Worm (Caenorhabditis elegans): Measurements from ENCODE around the gene Y67D8B.2.

Y67D8B.2 gene

ce11 chrIV:3227549-3228139 lies 36.3 kb upstream of the Y67D8B.2 start (continued):
- TF ChIP-seq dmd-4 (tag; optimal IDR thresholded peaks at IDR 0.05; ENCODE audit: borderline replicate concordance) (peak; percentile 72), K02D7.2 (tag; optimal IDR thresholded peaks at IDR 0.05) (no peak), ceh-48 (tag; optimal IDR thresholded peaks at IDR 0.05) (no peak), sdc-2 (tag; optimal IDR thresholded peaks at IDR 0.05) (peak; percentile 43)

ce11 chrIV:3222140-3222539 lies 30.8 kb upstream of the Y67D8B.2 start, which contains the start of gene Y67D8A.2:
TSS of gene Y67D8A.2 (plus strand) at chrIV:3222440.
- TF ChIP-seq ceh-45 (GFP tag; IDR thresholded peaks at IDR 0.05): no peak

- TF ChIP-seq zip-5 (tag; optimal IDR thresholded peaks at IDR 0.05): no peak
- no peak for TF ChIP-seq T23F11.4 (GFP tag; optimal IDR thresholded peaks at IDR 0.05)
- TF ChIP-seq lim-6 (tag; optimal IDR thresholded peaks at IDR 0.05): no peak
- TF ChIP-seq elt-4 (tag; optimal IDR thresholded peaks at IDR 0.05): no peak
- no peak for TF ChIP-seq unc-3 (GFP tag; conservative IDR thresholded peaks at IDR 0.05)
- no peak for TF ChIP-seq unc-3 (tag; optimal IDR thresholded peaks at IDR 0.05)
- peak; percentile 8 for TF ChIP-seq elt-2 (tag; optimal IDR thresholded peaks at IDR 0.05)
- no peak for TF ChIP-seq sdc-2 (tag; optimal IDR thresholded peaks at IDR 0.05)
- no peak for TF ChIP-seq ceh-2 (tag; optimal IDR thresholded peaks at IDR 0.05)
- no peak for TF ChIP-seq odd-2 (tag; optimal IDR thresholded peaks at IDR 0.05)
These were observed 29.8 kb upstream of the Y67D8B.2 start for ce11 chrIV:3221158-3221557.

- no peak for TF ChIP-seq ceh-9 (tag; optimal IDR thresholded peaks at IDR 0.05)
- TF ChIP-seq pqm-1 (tag; optimal IDR thresholded peaks at IDR 0.05): no peak
- peak; percentile 26 for TF ChIP-seq rnt-1 (tag; optimal IDR thresholded peaks at IDR 0.05)
- peak; percentile 3 for TF ChIP-seq ttx-3 (tag; optimal IDR thresholded peaks at IDR 0.05)
- peak; percentile 23 for TF ChIP-seq elt-2 (tag; optimal IDR thresholded peaks at IDR 0.05)
- no peak for TF ChIP-seq sox-2 (GFP tag; IDR thresholded peaks at IDR 0.05)
- peak; percentile 44 for TF ChIP-seq nfya-1 (tag; optimal IDR thresholded peaks at IDR 0.05)
- no peak for TF ChIP-seq odd-2 (tag; optimal IDR thresholded peaks at IDR 0.05)
- TF ChIP-seq ceh-31 (tag; optimal IDR thresholded peaks at IDR 0.05): peak; percentile 34
- TF ChIP-seq che-1 (tag; optimal IDR thresholded peaks at IDR 0.05): no peak
- TF ChIP-seq hlh-30 (tag; optimal IDR thresholded peaks at IDR 0.05; ENCODE audit: insufficient read depth): peak; percentile 71
These were observed 22.1 kb upstream of the Y67D8B.2 start, which contains the start of gene slmp-1 for ce11 chrIV:3213426-3213825. TSS of gene slmp-1 (plus strand) at chrIV:3213760.

- TF ChIP-seq ztf-16 (tag; optimal IDR thresholded peaks at IDR 0.05) (no peak), zip-5 (tag; optimal IDR thresholded peaks at IDR 0.05) (no peak), fax-1 (tag; optimal IDR thresholded peaks at IDR 0.05) (no peak), ceh-24 (tag; optimal IDR thresholded peaks at IDR 0.05) (no peak), T23F11.4 (GFP tag; optimal IDR thresholded peaks at IDR 0.05) (no peak), C38D4.7 (GFP tag; optimal IDR thresholded peaks at IDR 0.05) (no peak)
These were observed 20.6 kb upstream of the Y67D8B.2 start for ce11 chrIV:3211929-3212328.

- TF ChIP-seq hlh-13 (GFP tag; optimal IDR thresholded peaks at IDR 0.05) (no peak), hlh-30 (tag; optimal IDR thresholded peaks at IDR 0.05; ENCODE audit: insufficient read depth) (no peak), mec-3 (tag; optimal IDR thresholded peaks at IDR 0.05; ENCODE audit: borderline replicate concordance) (no peak), ceh-22 (tag; optimal IDR thresholded peaks at IDR 0.05) (no peak), eyg-1 (tag; optimal IDR thresholded peaks at IDR 0.05) (no peak), odd-2 (tag; optimal IDR thresholded peaks at IDR 0.05) (no peak), ceh-18 (tag; optimal IDR thresholded peaks at IDR 0.05) (no peak), nfya-1 (tag; optimal IDR thresholded peaks at IDR 0.05) (no peak), Y22D7AL.16 (tag; optimal IDR thresholded peaks at IDR 0.05) (no peak), hlh-15 (tag; optimal IDR thresholded peaks at IDR 0.05) (no peak), tbx-2 (tag; optimal IDR thresholded peaks at IDR 0.05) (no peak), unc-3 (GFP tag; conservative IDR thresholded peaks at IDR 0.05) (no peak), unc-3 (tag; optimal IDR thresholded peaks at IDR 0.05) (no peak), pag-3 (tag; optimal IDR thresholded peaks at IDR 0.05; ENCODE audit: borderline replicate concordance) (no peak), sox-2 (GFP tag; IDR thresholded peaks at IDR 0.05) (no peak), ceh-24 (tag; optimal IDR thresholded peaks at IDR 0.05) (no peak), pha-2 (tag; optimal IDR thresholded peaks at IDR 0.05) (no peak), ama-1 (optimal IDR thresholded peaks at IDR 0.05) (no peak), fkh-10 (GFP tag; optimal IDR thresholded peaks at IDR 0.05) (no peak), ceh-48 (tag; optimal IDR thresholded peaks at IDR 0.05) (no peak), rnt-1 (tag; optimal IDR thresholded peaks at IDR 0.05) (no peak)
These were observed 10.7 kb upstream of the Y67D8B.2 start, which contains the start of the genes Y67D8B.3 and Y67D8B.5 for ce11 chrIV:3202111-3202510. TSS of gene Y67D8B.3 (minus strand) at chrIV:3202211. TSS of gene Y67D8B.5 (plus strand) at chrIV:3202343.
